Fruit fly (Drosophila melanogaster): Measurements from ENCODE around the gene CG8028.

Gene CG8028

DNA sequence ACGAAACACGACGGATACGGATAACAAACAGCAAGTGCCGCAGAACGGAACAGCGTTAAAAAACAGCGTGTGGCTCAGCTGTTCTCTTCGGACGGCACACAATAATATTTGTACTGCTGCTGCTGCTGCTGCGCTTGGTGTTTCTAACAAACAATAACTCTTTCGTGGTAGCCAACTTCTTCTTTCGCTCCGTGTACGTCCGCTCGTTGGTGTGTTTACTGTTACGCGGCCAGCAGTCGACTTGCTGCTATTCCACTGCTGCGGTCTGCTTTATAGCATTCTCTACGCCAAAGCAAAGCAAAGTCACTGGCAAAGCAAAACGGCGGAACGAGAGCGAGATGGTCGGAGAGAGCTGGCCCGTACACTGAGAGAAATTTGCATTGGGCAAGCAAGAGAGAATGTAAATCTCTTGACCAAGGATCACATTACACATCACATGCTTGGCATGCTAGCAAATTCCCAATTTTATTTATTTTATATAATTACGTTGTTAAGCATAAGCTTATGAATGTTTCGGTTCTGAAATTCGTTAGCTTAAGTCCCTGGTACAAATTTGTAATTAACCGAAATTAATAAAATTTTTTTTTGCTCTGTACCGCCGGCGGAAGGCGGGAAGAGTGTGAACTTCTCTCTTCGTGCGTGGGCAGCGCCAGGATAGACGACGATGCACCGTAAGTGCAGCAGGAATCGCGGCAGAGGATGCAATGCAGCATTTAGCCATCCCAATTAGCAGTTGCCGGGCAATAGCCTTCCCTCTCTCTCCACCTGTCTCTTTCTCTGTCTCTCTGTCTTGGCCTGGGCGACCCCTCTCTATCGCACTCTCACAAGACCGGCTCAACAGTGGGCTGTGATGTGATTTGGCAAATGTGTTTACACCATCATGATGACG is 41.9 kb upstream of the CG8028 start, which contains the start of gene out (continued):
- TF ChIP-seq amos (GFP tag; IDR thresholded peaks at IDR 0.05; ENCODE audit: partially characterized antibody) (peak; percentile 32; the same call in 1 of the 2 replicates), nau (GFP tag; optimal IDR thresholded peaks at IDR 0.05) (peak; percentile 83), Deaf1 (tag; optimal IDR thresholded peaks at IDR 0.05) (peak; percentile 70), Oaz (GFP tag; IDR thresholded peaks at IDR 0.05) (peak; percentile 89), cato (GFP tag; optimal IDR thresholded peaks at IDR 0.05; ENCODE audit: borderline replicate concordance) (peak; percentile 85), HHEX (GFP tag; optimal IDR thresholded peaks at IDR 0.05) (peak; percentile 95), CG14014 (GFP tag; IDR thresholded peaks at IDR 0.05) (peak; percentile 94), sna (GFP tag; IDR thresholded peaks at IDR 0.05; ENCODE audit: partially characterized antibody) (no peak), NFAT (GFP tag; IDR thresholded peaks at IDR 0.05) (peak; percentile 89), zf30C (GFP tag; optimal IDR thresholded peaks at IDR 0.05) (peak; percentile 98), sqz (GFP tag; optimal IDR thresholded peaks at IDR 0.05) (peak; percentile 88), Fer3 (tag; optimal IDR thresholded peaks at IDR 0.05) (peak; percentile 91), CG18619 (GFP tag; optimal IDR thresholded peaks at IDR 0.05) (peak; percentile 94), Nf-YC (tag; optimal IDR thresholded peaks at IDR 0.05) (peak; percentile 82), maf-S (GFP tag; optimal IDR thresholded peaks at IDR 0.05) (peak; percentile 80), CG9215 (GFP tag; IDR thresholded peaks at IDR 0.05) (peak; percentile 92), Meics (GFP tag; optimal IDR thresholded peaks at IDR 0.05) (peak; percentile 95), GATAe (GFP tag; conservative IDR thresholded peaks at IDR 0.05) (peak; percentile 81), wdn (GFP tag; IDR thresholded peaks at IDR 0.05) (peak; percentile 81), CG17568 (GFP tag; optimal IDR thresholded peaks at IDR 0.05) (peak; percentile 89), shn (GFP tag; optimal IDR thresholded peaks at IDR 0.05) (peak; percentile 76), CG34376 (GFP tag; optimal IDR thresholded peaks at IDR 0.05) (peak; percentile 89), CG31365 (tag; optimal IDR thresholded peaks at IDR 0.05) (peak; percentile 71), grau (tag; optimal IDR thresholded peaks at IDR 0.05) (peak; percentile 94), CG17612 (GFP tag; IDR thresholded peaks at IDR 0.05) (peak; percentile 78), Awh (GFP tag; IDR thresholded peaks at IDR 0.05) (peak; percentile 94), slou (GFP tag; optimal IDR thresholded peaks at IDR 0.05) (peak; percentile 80), HLHmδ (GFP tag; optimal IDR thresholded peaks at IDR 0.05) (peak; percentile 31), ken (GFP tag; IDR thresholded peaks at IDR 0.05) (peak; percentile 92), rib (GFP tag; IDR thresholded peaks at IDR 0.05) (peak; percentile 88), CG12155 (GFP tag; optimal IDR thresholded peaks at IDR 0.05) (peak; percentile 89), klu (GFP tag; IDR thresholded peaks at IDR 0.05) (peak; percentile 91), Eip74EF (GFP tag; optimal IDR thresholded peaks at IDR 0.05) (peak in 1 of 2 experiments; percentile 89), CG4424 (GFP tag; optimal IDR thresholded peaks at IDR 0.05) (peak; percentile 93), fd102C (GFP tag; optimal IDR thresholded peaks at IDR 0.05) (peak; percentile 88), C15 (GFP tag; IDR thresholded peaks at IDR 0.05) (peak; percentile 87), Hr51 (GFP tag; optimal IDR thresholded peaks at IDR 0.05) (peak; percentile 86 to 93), CG12769 (tag; optimal IDR thresholded peaks at IDR 0.05) (peak; percentile 88), CG33213 (GFP tag; optimal IDR thresholded peaks at IDR 0.05) (peak; percentile 78), da (GFP tag; optimal IDR thresholded peaks at IDR 0.05) (peak; percentile 53), CG17359 (tag; optimal IDR thresholded peaks at IDR 0.05) (peak; percentile 95), run (tag; optimal IDR thresholded peaks at IDR 0.05) (peak; percentile 83), Dbx (GFP tag; IDR thresholded peaks at IDR 0.05) (peak; percentile 94), wek (GFP tag; optimal IDR thresholded peaks at IDR 0.05) (peak; percentile 75), jigr1 (GFP tag; IDR thresholded peaks at IDR 0.05) (peak; percentile 92), pzg (GFP tag; optimal IDR thresholded peaks at IDR 0.05) (no peak), CG6765 (GFP tag; optimal IDR thresholded peaks at IDR 0.05) (peak; percentile 87), onecut (GFP tag; IDR thresholded peaks at IDR 0.05) (peak; percentile 87)
